Worm (Caenorhabditis elegans) whole organism, L4 larva: ENCODE measurements around the gene C07A9.5.

ENCODE experiments used
- F44E2.7 ChIP-seq: fragments of 200-800 bp; sonication (Bioruptor generic); IDR thresholded peaks from 2 replicates; pipeline ENCODE4 v2.1.2; 2022; ENCODE audit warnings: missing genetic modification characterization, missing compliant biosample characterization
- ZK337.2 ChIP-seq: fragments of 200-800 bp; sonication (Bioruptor generic); IDR thresholded peaks from 2 replicates; pipeline ENCODE4 v1.3.6; 2022; ENCODE audit warnings: missing genetic modification reagents, missing genetic modification characterization, missing compliant biosample characterization
- aha-1 ChIP-seq: fragments of 150-350 bp; peaks from one replicate; lab custom pipeline; 2014; ENCODE audit warnings: missing biosample characterization, missing genetic modification characterization
- attf-4 ChIP-seq: sonication (generic microtip); optimal IDR thresholded peaks from 3 replicates; lab custom pipeline; 2017; ENCODE audit warnings: missing biosample characterization, missing genetic modification characterization
- ctbp-1 ChIP-seq: fragments of 200-800 bp; sonication (Bioruptor generic); IDR thresholded peaks from 2 replicates; pipeline ENCODE4 v1.3.6; 2022; ENCODE audit warnings: missing genetic modification reagents, missing genetic modification characterization, missing compliant biosample characterization
- daf-8 ChIP-seq: fragments of 200-800 bp; sonication (Bioruptor generic); IDR thresholded peaks from 2 replicates; pipeline ENCODE4 v1.3.6; 2022; ENCODE audit warnings: missing genetic modification characterization, missing compliant biosample characterization
- dmd-6 ChIP-seq: fragments of 200-800 bp; sonication (Bioruptor generic); IDR thresholded peaks from 2 replicates; pipeline ENCODE4 v1.3.6; 2022; ENCODE audit warnings: missing genetic modification reagents, missing genetic modification characterization, missing compliant biosample characterization
- dpl-1 ChIP-seq: fragments of 150-350 bp; optimal IDR thresholded peaks from 2 replicates; lab custom pipeline; 2014; ENCODE audit warnings: missing biosample characterization, missing genetic modification reagents, missing genetic modification characterization
- gei-8 ChIP-seq: fragments of 200-800 bp; sonication (Bioruptor generic); optimal IDR thresholded peaks from 2 replicates; lab custom pipeline; 2018; ENCODE audit warnings: mild to moderate bottlenecking, missing genetic modification characterization, missing compliant biosample characterization
- hlh-11 ChIP-seq: fragments of 200-800 bp; sonication (Bioruptor generic); optimal IDR thresholded peaks from 2 replicates; lab custom pipeline; 2018; ENCODE audit warnings: mild to moderate bottlenecking, missing genetic modification characterization, missing compliant biosample characterization
- hlh-30 ChIP-seq: sonication (generic microtip); optimal IDR thresholded peaks from 2 replicates; lab custom pipeline; 2017; ENCODE audit warnings: antibody characterized with exemption, mild to moderate bottlenecking, missing genetic modification characterization, missing compliant biosample characterization; ENCODE audit not compliant: insufficient read depth
- hmg-1.1 ChIP-seq: fragments of 200-800 bp; sonication (Bioruptor generic); IDR thresholded peaks from 2 replicates; pipeline ENCODE4 v1.3.6; 2022; ENCODE audit warnings: missing genetic modification reagents, missing genetic modification characterization, missing compliant biosample characterization
- jun-1 ChIP-seq: fragments of 150-350 bp; optimal IDR thresholded peaks from 2 replicates; lab custom pipeline; 2014; ENCODE audit warnings: missing biosample characterization, missing genetic modification reagents, missing genetic modification characterization
- lin-13 ChIP-seq: fragments of 150-350 bp; optimal IDR thresholded peaks from 2 replicates; lab custom pipeline; 2014; ENCODE audit warnings: missing biosample characterization, missing genetic modification reagents, missing genetic modification characterization
- lin-38 ChIP-seq: fragments of 200-800 bp; sonication (Bioruptor generic); IDR thresholded peaks from 2 replicates; pipeline ENCODE4 v1.3.6; 2022; ENCODE audit warnings: missing genetic modification reagents, missing genetic modification characterization, missing compliant biosample characterization
- lir-3 ChIP-seq: sonication (generic microtip); optimal IDR thresholded peaks from 2 replicates; lab custom pipeline; 2016; ENCODE audit warnings: mild to moderate bottlenecking, missing genetic modification characterization, missing compliant biosample characterization
- mdl-1 ChIP-seq, 2 experiments: fragments of 150-350 bp in 1 of 2; sonication (generic microtip) in 1 of 2; optimal IDR thresholded peaks; 2 replicates each; lab custom pipeline; 2014 to 2017; ENCODE audit warnings: missing biosample characterization in 2 of 2, missing genetic modification characterization in 2 of 2
- mep-1 ChIP-seq: fragments of 150-350 bp; sonication (generic microtip); optimal IDR thresholded peaks from 3 replicates; lab custom pipeline; 2014; ENCODE audit warnings: missing biosample characterization, missing genetic modification characterization
- mxl-2 ChIP-seq: fragments of 200-800 bp; sonication (Bioruptor generic); conservative IDR thresholded peaks from 2 replicates; pipeline ENCODE4 v1.3.6; 2022; ENCODE audit warnings: missing genetic modification reagents, missing genetic modification characterization, missing compliant biosample characterization
- mxl-3 ChIP-seq: fragments of 200-800 bp; sonication (Bioruptor generic); optimal IDR thresholded peaks from 2 replicates; lab custom pipeline; 2018; ENCODE audit warnings: mild to moderate bottlenecking, missing genetic modification characterization, missing compliant biosample characterization
- nhr-111 ChIP-seq: fragments of 200-800 bp; sonication (Bioruptor generic); optimal IDR thresholded peaks from 2 replicates; lab custom pipeline; 2018; ENCODE audit warnings: mild to moderate bottlenecking, missing genetic modification characterization, missing compliant biosample characterization
- nhr-25 ChIP-seq: sonication (generic microtip); optimal IDR thresholded peaks from 2 replicates; lab custom pipeline; 2017; ENCODE audit warnings: missing genetic modification characterization, mild to moderate bottlenecking, missing compliant biosample characterization, antibody characterized with exemption, moderate library complexity, borderline replicate concordance; ENCODE audit not compliant: insufficient read depth
- nhr-28 ChIP-seq: fragments of 150-350 bp; optimal IDR thresholded peaks from 2 replicates; lab custom pipeline; 2014; ENCODE audit warnings: missing biosample characterization, missing genetic modification characterization
- nhr-48 ChIP-seq: sonication (generic microtip); optimal IDR thresholded peaks from 2 replicates; lab custom pipeline; 2016; ENCODE audit warnings: mild to moderate bottlenecking, missing genetic modification characterization, missing compliant biosample characterization
- nhr-76 ChIP-seq: fragments of 150-350 bp; optimal IDR thresholded peaks from 2 replicates; lab custom pipeline; 2014; ENCODE audit warnings: missing biosample characterization, missing genetic modification characterization
- php-3 ChIP-seq: fragments of 200-800 bp; sonication (Bioruptor generic); IDR thresholded peaks from 2 replicates; pipeline ENCODE4 v1.3.6; 2022; ENCODE audit warnings: missing genetic modification reagents, missing genetic modification characterization, missing compliant biosample characterization
- pqm-1 ChIP-seq: sonication (generic microtip); optimal IDR thresholded peaks from 2 replicates; lab custom pipeline; 2017; ENCODE audit warnings: missing biosample characterization, missing genetic modification characterization
- skn-1 ChIP-seq: fragments of 150-350 bp; optimal IDR thresholded peaks from 2 replicates; lab custom pipeline; 2014; ENCODE audit warnings: missing biosample characterization, missing genetic modification characterization
- snpc-1.2 ChIP-seq: fragments of 200-800 bp; sonication (Bioruptor generic); IDR thresholded peaks from 2 replicates; pipeline ENCODE4 v1.3.6; 2022; ENCODE audit warnings: missing genetic modification reagents, missing genetic modification characterization, missing compliant biosample characterization
- unc-130 ChIP-seq: sonication (generic microtip); optimal IDR thresholded peaks from 2 replicates; lab custom pipeline; 2016; ENCODE audit warnings: missing genetic modification reagents, missing genetic modification characterization, missing compliant biosample characterization
- unc-62 ChIP-seq, 3 experiments: fragments of 150-350 bp in 1 of 3; sonication (generic microtip); optimal IDR thresholded peaks in 2 of 3; peaks in 1 of 3; 1 replicate in 1 of 3; 2 replicates in 2 of 3; lab custom pipeline; 2014 to 2017; ENCODE audit warnings: missing biosample characterization in 3 of 3, missing genetic modification characterization in 3 of 3, missing genetic modification reagents in 3 of 3, missing genotype in 1 of 3
- zfp-3 ChIP-seq: fragments of 200-800 bp; sonication (Bioruptor generic); conservative IDR thresholded peaks from 2 replicates; pipeline ENCODE4 v1.3.6; 2022; ENCODE audit warnings: missing genetic modification reagents, missing genetic modification characterization, missing compliant biosample characterization
- ztf-7 ChIP-seq: fragments of 150-350 bp; optimal IDR thresholded peaks from 2 replicates; lab custom pipeline; 2014; ENCODE audit warnings: missing biosample characterization, missing genetic modification characterization

C07A9.5 gene

ce11 chrIII:9661119-9661518 is 21.5 kb downstream of the C07A9.5 start:
- no peak for TF ChIP-seq mxl-2
- no peak for TF ChIP-seq nhr-25 (tag; lab: Kevin White, UChicago)
- no peak for TF ChIP-seq gei-8
- TF ChIP-seq ZK337.2 (GFP tag; lab: Robert Waterston, UW): no peak
- TF ChIP-seq attf-4 (tag; lab: Kevin White, UChicago): no peak
- no peak for TF ChIP-seq daf-8 (GFP tag; lab: Robert Waterston, UW)
- TF ChIP-seq nhr-48: peak; percentile 59
- no peak for TF ChIP-seq hlh-11 (tag; lab: Kevin White, UChicago)

- no peak for TF ChIP-seq unc-130 (GFP tag; lab: Kevin White, UChicago)
- no peak for TF ChIP-seq skn-1
These were observed 24.1 kb downstream of the C07A9.5 start for ce11 chrIII:9658569-9658968.

DNA sequence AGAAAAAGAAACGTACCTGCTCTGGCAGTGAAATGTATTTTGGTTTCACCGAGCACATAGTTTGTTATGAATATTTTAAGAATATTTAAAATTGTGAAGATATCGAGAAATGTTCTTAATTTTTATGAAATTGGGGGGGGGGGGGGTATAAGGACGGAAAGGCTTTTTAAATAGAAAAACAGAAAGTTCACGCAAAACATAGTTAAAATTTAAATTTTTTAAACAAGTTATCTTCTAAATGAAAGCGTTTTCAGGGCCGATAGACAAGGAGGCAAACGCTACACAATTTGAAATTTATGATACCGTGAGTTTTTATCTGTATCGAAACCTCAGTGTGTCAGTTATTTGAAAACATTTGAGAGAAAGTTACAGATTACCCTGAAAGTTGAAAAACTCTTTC is 26.8 kb downstream of the C07A9.5 start, which contains the start of gene C15H7.4:
TSS of gene C15H7.4 (minus strand) at position 101 of the 400 bp plus-strand sequence.
- TF ChIP-seq dpl-1 (GFP tag; lab: Kevin White, UChicago) (no peak), skn-1 (no peak), lir-3 (tag; lab: Kevin White, UChicago) (no peak), aha-1 (tag; lab: Kevin White, UChicago) (no peak), lin-38 (GFP tag; lab: Robert Waterston, UW) (no peak), php-3 (GFP tag; lab: Robert Waterston, UW) (no peak)

DNA sequence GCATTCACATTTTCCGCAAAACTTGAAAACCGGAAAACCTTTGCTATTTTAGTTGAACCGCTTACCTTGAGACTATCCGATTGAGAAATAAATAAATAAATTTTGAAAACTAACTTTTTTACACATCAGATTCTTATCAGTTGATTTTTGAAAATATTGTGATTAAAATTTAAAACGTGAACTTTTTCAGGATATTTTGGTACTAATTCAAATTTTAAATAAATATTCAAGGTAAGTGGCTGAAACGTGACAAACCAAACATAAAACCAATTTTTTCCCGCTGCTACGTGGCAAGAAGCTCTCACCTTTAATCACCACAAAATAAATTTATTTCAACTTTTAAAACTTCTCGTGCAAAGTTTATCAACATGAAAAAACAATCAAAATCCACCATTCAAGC is 30.8 kb downstream of the C07A9.5 start, which contains the start of gene C15H7.3:
TSS of gene C15H7.3 (minus strand) at position 101 of the 400 bp plus-strand sequence.
- TF ChIP-seq dmd-6 (GFP tag; lab: Robert Waterston, UW) (no peak), zfp-3 (GFP tag; lab: Robert Waterston, UW) (no peak), mep-1 (tag; lab: Kevin White, UChicago) (no peak), F44E2.7 (GFP tag; lab: Robert Waterston, UW) (no peak), lin-13 (GFP tag; lab: Kevin White, UChicago) (no peak), snpc-1.2 (GFP tag; lab: Robert Waterston, UW) (no peak), ctbp-1 (GFP tag; lab: Robert Waterston, UW) (no peak), ztf-7 (no peak), pqm-1 (tag; lab: Kevin White, UChicago) (no peak), nhr-111 (no peak), nhr-28 (no peak), hmg-1.1 (GFP tag; lab: Robert Waterston, UW) (no peak), jun-1 (tag; lab: Kevin White, UChicago) (no peak)

DNA sequence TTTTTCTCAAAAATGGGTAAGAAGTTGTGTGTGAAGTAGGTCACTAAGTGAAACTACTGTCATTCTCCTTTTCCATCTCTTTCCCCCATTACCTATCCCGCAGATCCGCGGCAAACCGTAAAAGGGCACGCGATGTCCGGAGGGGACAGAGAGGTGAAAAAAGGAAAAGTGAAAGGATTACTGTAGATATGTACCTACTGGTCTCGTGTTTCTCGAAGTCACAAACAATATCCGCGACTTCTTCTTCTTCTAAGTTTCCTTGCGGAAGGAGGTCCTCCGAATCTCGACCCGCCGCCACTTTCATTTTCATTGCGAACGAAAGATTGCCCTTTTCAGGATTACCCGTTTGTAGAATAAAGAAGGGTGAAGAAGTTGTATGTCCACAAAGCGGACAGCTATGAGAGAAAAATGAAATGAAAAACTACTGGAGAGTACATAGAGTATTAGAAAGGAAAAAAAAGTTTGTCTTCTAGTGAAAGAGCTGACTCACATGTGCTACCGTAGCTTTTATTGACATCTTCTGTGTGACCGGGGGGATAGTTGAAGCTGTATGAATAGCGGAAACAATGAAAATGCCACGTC is 36.1 kb downstream of the C07A9.5 start:
- TF ChIP-seq hlh-30 (tag; lab: Kevin White, UChicago) (peak; percentile 43), mdl-1 (tag; optimal IDR thresholded peaks at IDR 0.05; lab: Kevin White, UChicago) (peak in 1 of 2 experiments; percentile 19), nhr-76 (tag; lab: Kevin White, UChicago) (no peak), unc-62 (GFP tag; optimal IDR thresholded peaks at IDR 0.05 in 1 of 2; lab: Kevin White, UChicago) (peak in 1 of 2 experiments; percentile 93), unc-62 (tag; optimal IDR thresholded peaks at IDR 0.05; lab: Kevin White, UChicago) (no peak), ZK337.2 (GFP tag; lab: Robert Waterston, UW) (no peak), nhr-48 (no peak), pqm-1 (tag; lab: Kevin White, UChicago) (no peak), hlh-11 (tag; lab: Kevin White, UChicago) (peak; percentile 21), nhr-28 (peak; percentile 53), aha-1 (tag; lab: Kevin White, UChicago) (peak; percentile 23), mxl-3 (GFP tag; lab: Kevin White, UChicago) (peak; percentile 34)
